Fruit fly (Drosophila melanogaster) whole organism, prepupa: ENCODE data around the gene CG46523.

Source experiments
- CG16779 ChIP-seq: fragments of 200-800 bp; sonication (Bioruptor generic); optimal IDR thresholded peaks from 3 replicates; lab custom pipeline; 2017; ENCODE audit warnings: missing biosample characterization, mild to moderate bottlenecking, missing genetic modification characterization
- CG8632 ChIP-seq: fragments of 200-800 bp; sonication (Bioruptor generic); optimal IDR thresholded peaks from 3 replicates; lab custom pipeline; 2016; ENCODE audit warnings: missing biosample characterization, missing genetic modification characterization
- Eip93F ChIP-seq: fragments of 200-800 bp; sonication (Bioruptor generic); optimal IDR thresholded peaks from 2 replicates; lab custom pipeline; 2016; ENCODE audit warnings: missing biosample characterization, mild to moderate bottlenecking, missing genetic modification characterization
- Hr4 ChIP-seq: fragments of 200-800 bp; sonication (Bioruptor generic); optimal IDR thresholded peaks from 3 replicates; lab custom pipeline; 2016; ENCODE audit warnings: missing biosample characterization, missing genetic modification characterization
- net ChIP-seq: fragments of 200-800 bp; sonication (Bioruptor generic); optimal IDR thresholded peaks from 3 replicates; lab custom pipeline; 2016; ENCODE audit warnings: missing biosample characterization, missing genetic modification characterization
- ss ChIP-seq, 2 experiments: fragments of 200-800 bp; sonication (Bioruptor generic); optimal IDR thresholded peaks; 2 replicates in 1 of 2; 3 replicates in 1 of 2; lab custom pipeline; 2017 to 2018; ENCODE audit warnings: mild to moderate bottlenecking in 2 of 2, missing biosample characterization in 2 of 2, missing genetic modification characterization in 2 of 2, moderate library complexity in 1 of 2

dm6 chr3L:1939983-1940504 lies 1.1 kb upstream of the CG46523 start:
- TF ChIP-seq Hr4 (no peak), Eip93F (GFP tag; lab: Kevin White, UChicago) (no peak), net (GFP tag; lab: Kevin White, UChicago) (no peak), CG16779 (tag; lab: Kevin White, UChicago) (no peak), CG8632 (GFP tag; lab: Kevin White, UChicago) (no peak), ss (GFP tag; optimal IDR thresholded peaks at IDR 0.05; lab: Kevin White, UChicago) (no peak)
